Worm (Caenorhabditis elegans) whole organism, L4/young adult: ENCODE data around the gene EGAP1.5.

Source experiments
- W03F9.2 ChIP-seq: fragments of 150-350 bp; optimal IDR thresholded peaks from 2 replicates; lab custom pipeline; 2014; ENCODE audit warnings: missing biosample characterization, missing genetic modification characterization
- dao-5 ChIP-seq: sonication (generic microtip); optimal IDR thresholded peaks from 2 replicates; lab custom pipeline; 2016; ENCODE audit warnings: missing genotype, missing genetic modification characterization, moderate library complexity, missing compliant biosample characterization
- him-1 ChIP-seq: sonication (generic microtip); optimal IDR thresholded peaks from 2 replicates; lab custom pipeline; 2016; ENCODE audit warnings: missing genotype, missing genetic modification reagents, missing genetic modification characterization, missing compliant biosample characterization

EGAP1.5 gene

ce11 chrIII:5931433-5931994, at the start of gene EGAP1.5:
TSS of gene EGAP1.5 (plus strand) at chrIII:5931721.
- TF ChIP-seq him-1 (tag; lab: Kevin White, UChicago) (no peak), W03F9.2 (tag; lab: Kevin White, UChicago) (no peak), dao-5 (tag; lab: Kevin White, UChicago) (no peak)

ce11 chrIII:5882284-5882683, 49.2 kb upstream of the EGAP1.5 start:
- TF ChIP-seq W03F9.2 (tag; lab: Kevin White, UChicago), result no peak
- TF ChIP-seq him-1 (tag; lab: Kevin White, UChicago), result no peak
- TF ChIP-seq dao-5 (tag; lab: Kevin White, UChicago), result no peak

ce11 chrIII:5882823-5883222, 48.7 kb upstream of the EGAP1.5 start, which contains the start of gene F01F1.14:
TSS of gene F01F1.14 (minus strand) at chrIII:5882923.
- TF ChIP-seq dao-5 (tag; lab: Kevin White, UChicago), result no peak
- TF ChIP-seq him-1 (tag; lab: Kevin White, UChicago), result no peak
- TF ChIP-seq W03F9.2 (tag; lab: Kevin White, UChicago), result no peak

DNA sequence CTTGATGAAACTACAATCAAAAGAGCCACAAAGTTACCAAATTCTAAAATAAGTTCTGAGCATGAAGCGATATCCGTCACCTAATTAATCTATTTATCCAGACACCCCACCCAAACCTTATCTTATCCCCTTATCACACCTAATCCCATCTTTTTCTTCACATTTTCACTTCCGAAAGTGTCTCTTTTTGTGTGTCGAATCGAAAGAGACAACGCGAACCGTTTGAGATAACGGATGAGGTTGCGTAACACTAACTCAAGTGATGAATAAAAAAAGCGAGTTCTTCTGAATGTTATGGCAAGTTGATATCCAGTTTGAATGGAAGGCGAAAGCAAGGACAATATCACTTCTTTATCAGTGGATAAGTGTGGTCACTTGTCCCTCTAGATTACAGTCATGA, 48.0 kb upstream of the EGAP1.5 start:
- no peak for TF ChIP-seq dao-5 (tag; lab: Kevin White, UChicago)

- TF ChIP-seq him-1 (tag; lab: Kevin White, UChicago), result no peak
- TF ChIP-seq W03F9.2 (tag; lab: Kevin White, UChicago), result no peak
- TF ChIP-seq dao-5 (tag; lab: Kevin White, UChicago), result no peak
These were observed 47.5 kb upstream of the EGAP1.5 start, which contains the start of gene C28H8.5 for ce11 chrIII:5884007-5884406. TSS of gene C28H8.5 (plus strand) at chrIII:5884307.

DNA sequence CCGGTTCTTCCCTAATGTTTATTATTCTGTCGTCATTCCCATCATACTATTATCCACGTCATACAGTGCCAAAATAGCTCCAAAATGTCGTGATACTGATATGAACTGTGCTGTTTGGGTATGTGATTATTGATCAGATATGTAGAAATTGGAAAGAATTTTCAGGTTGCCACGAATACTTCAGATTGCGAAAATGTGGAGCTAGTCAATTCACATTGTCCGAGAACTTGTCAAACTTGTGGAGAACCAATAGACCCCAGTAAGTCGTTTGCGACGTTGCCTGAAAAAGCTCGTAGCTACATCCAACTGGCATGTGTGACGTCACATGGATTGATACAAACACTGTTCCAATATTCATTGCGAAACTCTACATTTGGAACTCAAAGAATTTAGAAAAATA, 47.1 kb upstream of the EGAP1.5 start:
- no peak for TF ChIP-seq him-1 (tag; lab: Kevin White, UChicago)
- TF ChIP-seq W03F9.2 (tag; lab: Kevin White, UChicago), result no peak
- no peak for TF ChIP-seq dao-5 (tag; lab: Kevin White, UChicago)

ce11 chrIII:5886893-5887292, 44.6 kb upstream of the EGAP1.5 start, which contains the start of gene C28H8.7:
TSS of gene C28H8.7 (minus strand) at chrIII:5886993.
- no peak for TF ChIP-seq him-1 (tag; lab: Kevin White, UChicago)
- no peak for TF ChIP-seq dao-5 (tag; lab: Kevin White, UChicago)
- no peak for TF ChIP-seq W03F9.2 (tag; lab: Kevin White, UChicago)

DNA sequence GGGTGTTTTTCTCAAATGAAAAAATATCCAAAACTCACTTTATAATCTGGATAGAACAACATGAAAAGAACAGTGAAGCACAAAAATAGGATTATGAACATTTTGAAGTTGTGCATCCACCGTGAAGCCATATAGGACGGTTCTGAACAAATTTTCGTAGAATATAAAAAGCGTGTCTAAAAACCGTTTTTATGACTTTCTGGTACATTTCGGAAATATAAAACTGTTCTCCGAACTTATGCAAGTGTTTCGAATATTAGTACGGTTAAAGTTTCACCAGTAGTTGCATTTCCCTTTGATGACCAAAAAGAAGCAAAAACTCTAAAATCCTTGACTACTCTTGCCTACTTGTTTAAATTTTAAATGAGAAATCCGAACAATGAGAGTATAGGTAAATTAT, 42.8 kb upstream of the EGAP1.5 start, which contains the start of gene C28H8.8:
Gene C28H8.8, minus strand, starts transcription at position 101 of the 400 bp plus-strand sequence.
- TF ChIP-seq W03F9.2 (tag; lab: Kevin White, UChicago) (no peak), dao-5 (tag; lab: Kevin White, UChicago) (no peak), him-1 (tag; lab: Kevin White, UChicago) (no peak)

DNA sequence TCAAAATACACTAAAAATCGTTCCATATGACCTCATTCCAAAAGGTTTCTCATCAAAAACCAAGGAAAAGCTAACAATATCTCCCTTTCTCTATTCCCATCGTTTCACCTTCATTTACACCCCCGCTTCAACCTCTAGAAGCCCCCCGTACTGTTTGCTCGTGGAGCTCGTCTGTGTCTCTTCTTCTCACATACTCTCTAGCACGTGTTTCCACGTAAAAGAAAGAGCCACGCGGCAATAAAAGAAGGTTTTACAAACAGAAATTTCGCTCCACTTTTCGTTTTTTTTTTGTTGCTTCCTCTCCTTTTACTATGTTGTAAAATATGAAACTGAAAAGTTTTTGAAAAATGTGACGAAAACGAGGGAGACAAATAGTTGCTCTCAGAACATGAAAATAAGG, 38.6 kb upstream of the EGAP1.5 start:
- TF ChIP-seq dao-5 (tag; lab: Kevin White, UChicago) (no peak), him-1 (tag; lab: Kevin White, UChicago) (no peak), W03F9.2 (tag; lab: Kevin White, UChicago) (no peak)

- TF ChIP-seq him-1 (tag; lab: Kevin White, UChicago), result no peak
- TF ChIP-seq dao-5 (tag; lab: Kevin White, UChicago), result no peak
- TF ChIP-seq W03F9.2 (tag; lab: Kevin White, UChicago), result no peak
These were observed 35.6 kb upstream of the EGAP1.5 start, which contains the start of gene pxl-1 for ce11 chrIII:5895913-5896312. TSS of gene pxl-1 (minus strand) at chrIII:5896013.

- no peak for TF ChIP-seq him-1 (tag; lab: Kevin White, UChicago)
- no peak for TF ChIP-seq dao-5 (tag; lab: Kevin White, UChicago)
- no peak for TF ChIP-seq W03F9.2 (tag; lab: Kevin White, UChicago)
These were observed 34.1 kb upstream of the EGAP1.5 start for ce11 chrIII:5897468-5897867.

- no peak for TF ChIP-seq W03F9.2 (tag; lab: Kevin White, UChicago)
- TF ChIP-seq dao-5 (tag; lab: Kevin White, UChicago), result no peak
- no peak for TF ChIP-seq him-1 (tag; lab: Kevin White, UChicago)
These were observed 32.9 kb upstream of the EGAP1.5 start for ce11 chrIII:5898631-5899030.

DNA sequence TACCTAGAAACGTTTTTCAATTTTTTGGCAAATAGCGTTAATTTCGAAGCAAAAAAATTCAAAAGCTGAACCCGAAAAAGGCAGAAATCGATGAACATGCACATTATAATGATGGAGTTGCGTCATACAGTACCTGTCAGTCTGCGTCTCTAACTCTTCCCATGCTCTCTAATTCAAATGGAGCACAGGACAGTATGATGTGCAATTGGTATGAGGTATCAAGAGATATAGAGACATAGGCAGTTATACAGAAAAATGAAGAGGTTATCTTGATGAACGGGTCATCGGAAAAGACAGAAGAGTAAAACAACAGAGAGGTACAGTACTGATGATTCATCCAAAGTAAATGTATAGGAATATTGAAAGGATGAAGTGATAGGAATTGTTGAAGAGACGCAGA, 30.8 kb upstream of the EGAP1.5 start:
- no peak for TF ChIP-seq dao-5 (tag; lab: Kevin White, UChicago)
- no peak for TF ChIP-seq him-1 (tag; lab: Kevin White, UChicago)
- no peak for TF ChIP-seq W03F9.2 (tag; lab: Kevin White, UChicago)

ce11 chrIII:5902558-5902957, 29.0 kb upstream of the EGAP1.5 start:
- TF ChIP-seq W03F9.2 (tag; lab: Kevin White, UChicago), result no peak
- TF ChIP-seq him-1 (tag; lab: Kevin White, UChicago), result no peak
- no peak for TF ChIP-seq dao-5 (tag; lab: Kevin White, UChicago)
